Fruit fly (Drosophila melanogaster): Measurements from ENCODE around the gene CG7330.

Gene CG7330

dm6 chr3L:18148418-18148973, at the start of gene CG7330 (continued):
- TF ChIP-seq CG11504 (tag; optimal IDR thresholded peaks at IDR 0.05) (peak; percentile 97), CG2116 (GFP tag; optimal IDR thresholded peaks at IDR 0.05) (peak; percentile 64), Vsx1 (GFP tag; optimal IDR thresholded peaks at IDR 0.05) (peak; percentile 72), Dll (GFP tag; IDR thresholded peaks at IDR 0.05; ENCODE audit: partially characterized antibody) (no peak), bbx (GFP tag; IDR thresholded peaks at IDR 0.05; ENCODE audit: partially characterized antibody) (no peak), emc (GFP tag; optimal IDR thresholded peaks at IDR 0.05) (no peak), CG4328 (GFP tag; optimal IDR thresholded peaks at IDR 0.05) (peak; percentile 86), jigr1 (GFP tag; IDR thresholded peaks at IDR 0.05) (peak; percentile 89), E2f2 (GFP tag; IDR thresholded peaks at IDR 0.05) (peak; percentile 66), CG8478 (optimal IDR thresholded peaks at IDR 0.05) (no peak), sens (GFP tag) (peak; percentile 90), CG4360 (GFP tag; IDR thresholded peaks at IDR 0.05) (peak; percentile 31; the same call in 1 of the 2 replicates), unc-4 (GFP tag; IDR thresholded peaks at IDR 0.05; ENCODE audit: partially characterized antibody) (no peak), Xrp1 (GFP tag; IDR thresholded peaks at IDR 0.05) (peak; percentile 74), peb (GFP tag; IDR thresholded peaks at IDR 0.05) (peak; percentile 68; the same call in 1 of the 2 replicates), Bgb (GFP tag; IDR thresholded peaks at IDR 0.05; ENCODE audit: partially characterized antibody) (no peak), CG8290 (GFP tag; optimal IDR thresholded peaks at IDR 0.05) (peak; percentile 18), CG8290 (tag; optimal IDR thresholded peaks at IDR 0.05) (peak in 1 of 2 experiments; percentile 53), shn (GFP tag; optimal IDR thresholded peaks at IDR 0.05) (peak; percentile 24), CG43689 (GFP tag; IDR thresholded peaks at IDR 0.05) (peak; percentile 82), jing (GFP tag; optimal IDR thresholded peaks at IDR 0.05) (peak; percentile 85), CG3407 (GFP tag; optimal IDR thresholded peaks at IDR 0.05) (peak; percentile 83), pzg (GFP tag; optimal IDR thresholded peaks at IDR 0.05) (no peak), run (tag; optimal IDR thresholded peaks at IDR 0.05) (peak; percentile 95), CG4424 (GFP tag; optimal IDR thresholded peaks at IDR 0.05) (peak; percentile 90), Deaf1 (tag; optimal IDR thresholded peaks at IDR 0.05) (peak; percentile 75), Camta (GFP tag; optimal IDR thresholded peaks at IDR 0.05) (peak; percentile 38), CG34376 (GFP tag; optimal IDR thresholded peaks at IDR 0.05) (peak; percentile 83), NC2α (GFP tag; optimal IDR thresholded peaks at IDR 0.05) (no peak), da (GFP tag; optimal IDR thresholded peaks at IDR 0.05) (no peak), Atf3 (GFP tag; optimal IDR thresholded peaks at IDR 0.05) (no peak), Doc2 (GFP tag; IDR thresholded peaks at IDR 0.05) (peak; percentile 21; the same call in 1 of the 2 replicates), seq (GFP tag; IDR thresholded peaks at IDR 0.05) (peak; percentile 88), gro (GFP tag; optimal IDR thresholded peaks at IDR 0.05) (peak; percentile 14), Hr39 (optimal IDR thresholded peaks at IDR 0.05) (no peak), usp (GFP tag; optimal IDR thresholded peaks at IDR 0.05) (no peak), sim (GFP tag; IDR thresholded peaks at IDR 0.05) (0 out of 2 replicates have a peak, but pooled peaks have one; percentile 40), hbn (GFP tag; IDR thresholded peaks at IDR 0.05; ENCODE audit: partially characterized antibody) (no peak), amos (GFP tag; IDR thresholded peaks at IDR 0.05; ENCODE audit: partially characterized antibody) (no peak), Adf1 (GFP tag; IDR thresholded peaks at IDR 0.05) (peak; percentile 56), C15 (GFP tag; IDR thresholded peaks at IDR 0.05) (peak; percentile 71; the same call in 2 of the 3 replicates), Optix (GFP tag; IDR thresholded peaks at IDR 0.05) (no peak), Rfx (GFP tag; IDR thresholded peaks at IDR 0.05) (peak; percentile 78), cg (GFP tag; optimal IDR thresholded peaks at IDR 0.05) (no peak), HLH4C (GFP tag; IDR thresholded peaks at IDR 0.05; ENCODE audit: partially characterized antibody) (no peak), CG10979 (tag; optimal IDR thresholded peaks at IDR 0.05) (peak; percentile 82), Dip2 (GFP tag; IDR thresholded peaks at IDR 0.05) (no peak), CG10321 (GFP tag; IDR thresholded peaks at IDR 0.05) (0 out of 2 replicates have a peak, but pooled peaks have one; percentile 12), slp2 (GFP tag; optimal IDR thresholded peaks at IDR 0.05) (peak; percentile 14), D19A (tag; optimal IDR thresholded peaks at IDR 0.05) (peak; percentile 89), CG30403 (GFP tag; optimal IDR thresholded peaks at IDR 0.05) (peak; percentile 96), CG14014 (GFP tag; IDR thresholded peaks at IDR 0.05) (peak; percentile 88; the same call in 1 of the 2 replicates)

Data from whole organism, embryonic.